Fruit fly (Drosophila melanogaster) whole organism, embryonic: ENCODE results near the gene Syp.
A peak's percentile ranks its signal among the peaks of the same experiment; 100 is the strongest.

Experiments used
- Bgb ChIP-seq: fragments of 200-800 bp; sonication (Bioruptor generic); IDR thresholded peaks from 2 replicates; pipeline ENCODE4 v1.3.6; 2022; ENCODE audit warnings: missing biosample characterization, missing genetic modification characterization; ENCODE audit not compliant: partially characterized antibody
- C15 ChIP-seq: fragments of 200-800 bp; sonication (Bioruptor generic); IDR thresholded peaks from 3 replicates; pipeline ENCODE4 v1.3.6; 2022; ENCODE audit warnings: missing biosample characterization, missing genetic modification characterization
- CG10147 ChIP-seq: fragments of 200-800 bp; sonication (Bioruptor generic); optimal IDR thresholded peaks from 2 replicates; lab custom pipeline; 2019; ENCODE audit warnings: missing biosample characterization, mild to moderate bottlenecking, missing genetic modification characterization, moderate library complexity
- CG10321 ChIP-seq: fragments of 200-800 bp; sonication (Bioruptor generic); IDR thresholded peaks from 2 replicates; pipeline ENCODE4 v1.3.6; 2022; ENCODE audit warnings: missing biosample characterization, missing genetic modification characterization
- CG10959 ChIP-seq: fragments of 200-800 bp; sonication (Bioruptor generic); IDR thresholded peaks from 2 replicates; pipeline ENCODE4 v1.3.6; 2022; ENCODE audit warnings: missing biosample characterization, missing genetic modification characterization
- CG12071 ChIP-seq: fragments of 200-800 bp; sonication (Bioruptor generic); optimal IDR thresholded peaks from 3 replicates; lab custom pipeline; 2018; ENCODE audit warnings: missing biosample characterization, mild to moderate bottlenecking, missing genetic modification characterization
- CG12236 ChIP-seq: fragments of 200-800 bp; sonication (Bioruptor generic); optimal IDR thresholded peaks from 2 replicates; lab custom pipeline; 2016; ENCODE audit warnings: missing biosample characterization, missing genetic modification characterization
- CG1233 ChIP-seq: fragments of 200-800 bp; sonication (Bioruptor generic); optimal IDR thresholded peaks from 4 replicates; lab custom pipeline; 2018; ENCODE audit warnings: missing biosample characterization, mild to moderate bottlenecking, missing genetic modification characterization
- CG17359 ChIP-seq: fragments of 200-800 bp; sonication (Bioruptor generic); optimal IDR thresholded peaks from 3 replicates; lab custom pipeline; 2018; ENCODE audit warnings: missing biosample characterization, mild to moderate bottlenecking, missing genetic modification characterization, moderate library complexity
- CG17385 ChIP-seq: fragments of 200-800 bp; sonication (Bioruptor generic); optimal IDR thresholded peaks from 3 replicates; lab custom pipeline; 2018; ENCODE audit warnings: missing biosample characterization, mild to moderate bottlenecking, missing genetic modification characterization
- CG1832 ChIP-seq: fragments of 200-800 bp; sonication (Bioruptor generic); optimal IDR thresholded peaks from 2 replicates; lab custom pipeline; 2017; ENCODE audit warnings: missing biosample characterization, mild to moderate bottlenecking, missing genetic modification characterization, inconsistent platforms
- CG2116 ChIP-seq: fragments of 200-800 bp; sonication (Bioruptor generic); optimal IDR thresholded peaks from 3 replicates; lab custom pipeline; 2018; ENCODE audit warnings: missing biosample characterization, mild to moderate bottlenecking, missing genetic modification characterization
- CG3407 ChIP-seq: fragments of 200-800 bp; sonication (Bioruptor generic); optimal IDR thresholded peaks from 2 replicates; lab custom pipeline; 2018; ENCODE audit warnings: missing biosample characterization, mild to moderate bottlenecking, missing genetic modification characterization
- CG42726 ChIP-seq: fragments of 200-800 bp; sonication (Bioruptor generic); IDR thresholded peaks from 2 replicates; pipeline ENCODE4 v1.3.6; 2022; ENCODE audit warnings: missing biosample characterization, missing genetic modification characterization; ENCODE audit not compliant: partially characterized antibody
- CG4820 ChIP-seq: fragments of 200-800 bp; sonication (Bioruptor generic); optimal IDR thresholded peaks from 3 replicates; lab custom pipeline; 2016; ENCODE audit warnings: missing biosample characterization, missing genetic modification characterization
- CG8359 ChIP-seq: fragments of 200-800 bp; sonication (Bioruptor generic); optimal IDR thresholded peaks from 2 replicates; lab custom pipeline; 2017; ENCODE audit warnings: missing biosample characterization, mild to moderate bottlenecking, missing genetic modification characterization, borderline replicate concordance
- CG9437 ChIP-seq: fragments of 200-800 bp; sonication (Bioruptor generic); optimal IDR thresholded peaks from 2 replicates; lab custom pipeline; 2018; ENCODE audit warnings: missing biosample characterization, mild to moderate bottlenecking, missing genetic modification characterization
- CoRest ChIP-seq: fragments of 200-800 bp; sonication (Bioruptor generic); optimal IDR thresholded peaks from 3 replicates; lab custom pipeline; 2018; ENCODE audit warnings: missing biosample characterization, mild to moderate bottlenecking, missing genetic modification characterization, moderate library complexity
- Dll ChIP-seq: fragments of 200-800 bp; sonication (Bioruptor generic); IDR thresholded peaks from 4 replicates; pipeline ENCODE4 v1.3.6; 2022; ENCODE audit warnings: missing biosample characterization, missing genetic modification characterization; ENCODE audit not compliant: partially characterized antibody
- Doc2 ChIP-seq: fragments of 200-800 bp; sonication (Bioruptor generic); IDR thresholded peaks from 2 replicates; pipeline ENCODE4 v1.3.6; 2022; ENCODE audit warnings: missing biosample characterization, missing genetic modification characterization
- Dref ChIP-seq: fragments of 200-800 bp; sonication (Bioruptor generic); IDR thresholded peaks from 2 replicates; pipeline ENCODE4 v1.3.6; 2022; ENCODE audit warnings: missing biosample characterization, missing genetic modification characterization
- HLH4C ChIP-seq: fragments of 200-800 bp; sonication (Bioruptor generic); IDR thresholded peaks from 3 replicates; pipeline ENCODE4 v1.3.6; 2022; ENCODE audit warnings: missing biosample characterization, missing genetic modification characterization; ENCODE audit not compliant: partially characterized antibody
- MBD-R2 ChIP-seq: fragments of 200-800 bp; sonication (Bioruptor generic); IDR thresholded peaks from 2 replicates; pipeline ENCODE4 v1.3.6; 2022; ENCODE audit warnings: missing biosample characterization, missing genetic modification characterization
- Med ChIP-seq: fragments of 200-800 bp; sonication (Bioruptor generic); peaks from one replicate; lab custom pipeline; 2016; ENCODE audit warnings: missing biosample characterization, missing genetic modification characterization, mild to moderate bottlenecking, inconsistent platforms, moderate library complexity
- Meics ChIP-seq: fragments of 200-800 bp; sonication (Bioruptor generic); optimal IDR thresholded peaks from 2 replicates; lab custom pipeline; 2017; ENCODE audit warnings: missing biosample characterization, mild to moderate bottlenecking, missing genetic modification characterization
- Nf-YB ChIP-seq: fragments of 200-800 bp; sonication (Bioruptor generic); optimal IDR thresholded peaks from 3 replicates; lab custom pipeline; 2019; ENCODE audit warnings: missing biosample characterization, mild to moderate bottlenecking, missing genetic modification characterization, moderate library complexity
- Nf-YC ChIP-seq: fragments of 200-800 bp; optimal IDR thresholded peaks from 3 replicates; lab custom pipeline; 2019; ENCODE audit warnings: missing biosample characterization, mild to moderate bottlenecking, missing genetic modification characterization, moderate library complexity
- Scr ChIP-seq: fragments of 200-800 bp; sonication (Bioruptor generic); IDR thresholded peaks from 2 replicates; pipeline ENCODE4 v1.3.6; 2022; ENCODE audit warnings: missing biosample characterization, missing genetic modification characterization; ENCODE audit not compliant: partially characterized antibody
- Taf1 ChIP-seq: fragments of 200-800 bp; sonication (Bioruptor generic); IDR thresholded peaks from 2 replicates; pipeline ENCODE4 v1.3.6; 2022; ENCODE audit warnings: missing biosample characterization, missing genetic modification characterization
- Vsx1 ChIP-seq: fragments of 200-800 bp; sonication (Bioruptor generic); optimal IDR thresholded peaks from 2 replicates; lab custom pipeline; 2017; ENCODE audit warnings: missing biosample characterization, mild to moderate bottlenecking, missing genetic modification characterization, missing genetic modification reagents
- YL-1 ChIP-seq: fragments of 200-800 bp; sonication (Bioruptor generic); optimal IDR thresholded peaks from 3 replicates; lab custom pipeline; 2017; ENCODE audit warnings: missing biosample characterization, mild to moderate bottlenecking, missing genetic modification characterization
- ap ChIP-seq: fragments of 200-800 bp; sonication (Bioruptor generic); IDR thresholded peaks from 2 replicates; pipeline ENCODE4 v1.3.6; 2022; ENCODE audit warnings: missing biosample characterization, missing genetic modification characterization
- ash1 ChIP-seq: fragments of 200-800 bp; sonication (Bioruptor generic); optimal IDR thresholded peaks from 2 replicates; lab custom pipeline; 2018; ENCODE audit warnings: missing biosample characterization, mild to moderate bottlenecking, missing genetic modification characterization
- chif ChIP-seq, 2 experiments: fragments of 200-800 bp; sonication (Bioruptor generic); optimal IDR thresholded peaks; 3 replicates each; lab custom pipeline; 2016; ENCODE audit warnings: missing biosample characterization in 2 of 2, missing genetic modification characterization in 2 of 2
- crc ChIP-seq: fragments of 200-800 bp; sonication (Bioruptor generic); optimal IDR thresholded peaks from 2 replicates; lab custom pipeline; 2016; ENCODE audit warnings: missing biosample characterization, missing genetic modification characterization
- dimm ChIP-seq: fragments of 200-800 bp; sonication (Bioruptor generic); IDR thresholded peaks from 2 replicates; pipeline ENCODE4 v1.3.6; 2022; ENCODE audit warnings: missing biosample characterization, missing genetic modification characterization
- grn ChIP-seq: fragments of 200-800 bp; sonication (Bioruptor generic); optimal IDR thresholded peaks from 3 replicates; lab custom pipeline; 2017; ENCODE audit warnings: missing biosample characterization, missing genetic modification characterization
- hbn ChIP-seq: fragments of 200-800 bp; sonication (Bioruptor generic); IDR thresholded peaks from 2 replicates; pipeline ENCODE4 v1.3.6; 2022; ENCODE audit warnings: missing biosample characterization, missing genetic modification characterization; ENCODE audit not compliant: partially characterized antibody
- lab ChIP-seq: fragments of 200-800 bp; sonication (Bioruptor generic); optimal IDR thresholded peaks from 3 replicates; lab custom pipeline; 2017; ENCODE audit warnings: missing biosample characterization, missing genetic modification characterization, mild to moderate bottlenecking, moderate library complexity, missing genetic modification reagents
- phol ChIP-seq: fragments of 200-800 bp; sonication (Bioruptor generic); optimal IDR thresholded peaks from 3 replicates; lab custom pipeline; 2018; ENCODE audit warnings: missing biosample characterization, mild to moderate bottlenecking, missing genetic modification characterization, moderate library complexity
- salm ChIP-seq: fragments of 200-800 bp; sonication (Bioruptor generic); optimal IDR thresholded peaks from 2 replicates; lab custom pipeline; 2018; ENCODE audit warnings: missing biosample characterization, mild to moderate bottlenecking, missing genetic modification characterization
- slp2 ChIP-seq: fragments of 200-800 bp; sonication (Bioruptor generic); optimal IDR thresholded peaks from 2 replicates; lab custom pipeline; 2016; ENCODE audit warnings: missing biosample characterization, missing genetic modification characterization
- sna ChIP-seq: fragments of 200-800 bp; sonication (Bioruptor generic); IDR thresholded peaks from 2 replicates; pipeline ENCODE4 v1.3.6; 2022; ENCODE audit warnings: missing biosample characterization, missing genetic modification characterization; ENCODE audit not compliant: partially characterized antibody
- stc ChIP-seq: fragments of 200-800 bp; sonication (Bioruptor generic); IDR thresholded peaks from 2 replicates; pipeline ENCODE4 v1.3.6; 2022; ENCODE audit warnings: missing biosample characterization, missing genetic modification characterization
- tap ChIP-seq: fragments of 200-800 bp; optimal IDR thresholded peaks from 3 replicates; lab custom pipeline; 2019; ENCODE audit warnings: missing biosample characterization, mild to moderate bottlenecking, missing genetic modification characterization, moderate library complexity
- usp ChIP-seq: fragments of >200 bp; optimal IDR thresholded peaks from 2 replicates; lab custom pipeline; 2017; ENCODE audit warnings: missing biosample characterization, missing genetic modification characterization
- zen ChIP-seq: fragments of 200-800 bp; sonication (Bioruptor generic); optimal IDR thresholded peaks from 3 replicates; lab custom pipeline; 2018; ENCODE audit warnings: missing biosample characterization, mild to moderate bottlenecking, missing genetic modification characterization, moderate library complexity
- zfh2 ChIP-seq: fragments of 200-800 bp; sonication (Bioruptor generic); optimal IDR thresholded peaks from 2 replicates; lab custom pipeline; 2016; ENCODE audit warnings: missing biosample characterization, missing genetic modification characterization

The Syp gene

DNA sequence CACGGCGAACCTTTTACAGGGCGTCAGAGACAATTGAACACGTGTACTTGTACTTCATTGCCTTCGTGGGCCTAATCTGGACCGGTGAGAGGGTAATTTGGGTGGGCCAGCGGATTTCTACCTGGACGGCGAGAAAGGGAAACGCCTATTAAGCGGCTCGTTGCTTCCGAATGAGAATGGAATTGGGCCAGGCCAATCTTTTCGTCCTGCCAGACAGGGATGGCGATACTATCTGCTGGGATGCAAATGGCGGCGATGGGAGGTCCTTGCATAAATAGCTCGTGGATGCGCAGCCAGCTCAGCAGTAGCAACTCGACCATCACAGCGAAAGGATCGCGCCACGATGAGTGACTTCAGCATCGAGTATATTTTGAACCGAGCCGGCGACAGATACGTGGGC is 90.2 kb downstream of the Syp start, which contains the start of gene CG15696:
Gene CG15696, plus strand, starts transcription at position 301 of the 400 bp plus-strand sequence.
- TF ChIP-seq crc (GFP tag; lab: Kevin White, UChicago) (no peak), ash1 (GFP tag; lab: Kevin White, UChicago) (no peak), sna (no peak), CG10321 (GFP tag; lab: Robert Waterston, UW) (peak; percentile 50), tap (no peak), dimm (GFP tag; lab: Robert Waterston, UW) (no peak), CG10147 (GFP tag; lab: Kevin White, UChicago) (no peak), slp2 (GFP tag; lab: Kevin White, UChicago) (no peak), zen (peak; percentile 3), phol (tag; lab: Kevin White, UChicago) (no peak), CG1832 (GFP tag; lab: Kevin White, UChicago) (peak; percentile 12), zfh2 (GFP tag; lab: Kevin White, UChicago) (no peak), Nf-YC (tag; lab: Kevin White, UChicago) (peak; percentile 40), ap (GFP tag; lab: Robert Waterston, UW) (no peak), Doc2 (GFP tag; lab: Robert Waterston, UW) (no peak), lab (GFP tag; lab: Kevin White, UChicago) (no peak), Vsx1 (GFP tag; lab: Kevin White, UChicago) (no peak), Nf-YB (GFP tag; lab: Kevin White, UChicago) (peak; percentile 70)

DNA sequence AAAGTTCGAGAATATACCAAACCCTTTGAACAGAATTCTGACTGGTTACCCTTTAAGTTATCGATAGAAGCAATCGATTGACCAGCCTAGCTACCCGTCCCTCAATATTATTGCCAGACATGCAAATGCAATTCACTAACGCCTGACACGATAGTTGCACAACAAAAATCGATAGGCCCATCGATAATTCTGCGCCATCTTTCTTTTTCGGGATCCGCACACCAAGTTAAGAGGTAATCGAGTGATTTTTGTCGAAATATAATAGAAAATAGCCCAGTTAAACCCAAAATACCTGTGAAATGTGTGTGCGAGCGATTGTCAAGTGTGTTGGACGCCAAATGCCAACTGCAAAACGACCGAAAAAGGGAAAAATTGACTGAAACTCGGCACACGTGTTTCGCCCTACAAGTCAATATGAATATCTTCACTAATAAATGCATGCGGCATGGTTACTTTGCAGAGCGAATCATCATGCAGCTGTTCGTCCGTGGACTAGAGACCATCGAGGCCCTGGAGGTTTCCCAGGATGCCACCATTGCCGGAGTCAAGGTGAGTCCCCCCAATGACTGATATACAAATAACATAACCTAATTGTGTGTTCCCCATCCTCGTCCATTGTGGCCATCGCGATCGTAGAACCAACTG is 94.0 kb downstream of the Syp start, which contains the start of gene RpS30:
Gene RpS30, plus strand, starts transcription at position 122 of the 645 bp plus-strand sequence.
- peak; percentile 93 for TF ChIP-seq Med (GFP tag; lab: Kevin White, UChicago)
- TF ChIP-seq HLH4C = peak; percentile 96
- no peak for TF ChIP-seq CG8359 (GFP tag; lab: Kevin White, UChicago)
- peak; percentile 97 for TF ChIP-seq CG42726
- TF ChIP-seq CG12071 (GFP tag; lab: Kevin White, UChicago) = no peak
- TF ChIP-seq MBD-R2 (GFP tag; lab: Robert Waterston, UW) = peak; percentile 43; the same call in 1 of the 2 replicates
- peak; percentile 98 for TF ChIP-seq Bgb (GFP tag; lab: Robert Waterston, UW)
- no peak for TF ChIP-seq usp
- peak; percentile 95 for TF ChIP-seq Dll (GFP tag; lab: Robert Waterston, UW)
- TF ChIP-seq CoRest = peak; percentile 68
- TF ChIP-seq CG10959 (GFP tag; lab: Robert Waterston, UW) = no peak
- no peak for TF ChIP-seq Taf1 (GFP tag; lab: Robert Waterston, UW)
- no peak for TF ChIP-seq CG17385
- TF ChIP-seq stc (GFP tag; lab: Robert Waterston, UW) = peak; percentile 45; the same call in 1 of the 2 replicates
- TF ChIP-seq CG4820 = no peak
- peak; percentile 96 for TF ChIP-seq hbn
- peak; percentile 95 for TF ChIP-seq CG2116 (GFP tag; lab: Kevin White, UChicago)
- peak; percentile 95 for TF ChIP-seq Scr (GFP tag; lab: Robert Waterston, UW)
- peak in 1 of 2 experiments; percentile 20 for TF ChIP-seq chif (GFP tag; optimal IDR thresholded peaks at IDR 0.05; lab: Kevin White, UChicago)
- TF ChIP-seq CG3407 = no peak
- peak; percentile 38 for TF ChIP-seq Meics (GFP tag; lab: Kevin White, UChicago)
- no peak for TF ChIP-seq grn (GFP tag; lab: Kevin White, UChicago)
- peak; percentile 28 for TF ChIP-seq CG17359 (tag; lab: Kevin White, UChicago)
- TF ChIP-seq CG1233 (GFP tag; lab: Kevin White, UChicago) = peak; percentile 16
- no peak for TF ChIP-seq CG9437
- no peak for TF ChIP-seq CG12236 (GFP tag; lab: Kevin White, UChicago)
- no peak for TF ChIP-seq C15 (GFP tag; lab: Robert Waterston, UW)
- peak; percentile 26 for TF ChIP-seq salm (tag; lab: Kevin White, UChicago)
- TF ChIP-seq Dref (GFP tag; lab: Robert Waterston, UW) = peak; percentile 100
- TF ChIP-seq YL-1 (GFP tag; lab: Kevin White, UChicago) = peak; percentile 97
